Fruit fly (Drosophila melanogaster) whole organism, embryonic: ENCODE results near the gene CG6511.

ENCODE experiments used
- Atf-2 ChIP-seq: fragments of 200-800 bp; sonication (Bioruptor generic); optimal IDR thresholded peaks from 2 replicates; lab custom pipeline; 2016; ENCODE audit warnings: missing biosample characterization, missing genetic modification characterization
- Bgb ChIP-seq: fragments of 200-800 bp; sonication (Bioruptor generic); IDR thresholded peaks from 2 replicates; pipeline ENCODE4 v1.3.6; 2022; ENCODE audit warnings: missing biosample characterization, missing genetic modification characterization; ENCODE audit not compliant: partially characterized antibody
- CG11560 ChIP-seq: fragments of 200-800 bp; sonication (Bioruptor generic); IDR thresholded peaks from 3 replicates; pipeline ENCODE4 v1.3.6; 2022; ENCODE audit warnings: missing biosample characterization, missing genetic modification characterization
- CG12155 ChIP-seq: fragments of 200-800 bp; sonication (Bioruptor generic); optimal IDR thresholded peaks from 3 replicates; lab custom pipeline; 2016; ENCODE audit warnings: missing biosample characterization, missing genetic modification characterization
- CG12299 ChIP-seq: fragments of 200-800 bp; sonication (Bioruptor generic); optimal IDR thresholded peaks from 2 replicates; lab custom pipeline; 2018; ENCODE audit warnings: missing biosample characterization, mild to moderate bottlenecking, missing genetic modification characterization
- CG1233 ChIP-seq: fragments of 200-800 bp; sonication (Bioruptor generic); optimal IDR thresholded peaks from 4 replicates; lab custom pipeline; 2018; ENCODE audit warnings: missing biosample characterization, mild to moderate bottlenecking, missing genetic modification characterization
- CG12391 ChIP-seq: fragments of 200-800 bp; sonication (Bioruptor generic); optimal IDR thresholded peaks from 3 replicates; lab custom pipeline; 2018; ENCODE audit warnings: missing biosample characterization, mild to moderate bottlenecking, missing genetic modification characterization, moderate library complexity
- CG13424 ChIP-seq: fragments of 200-800 bp; sonication (Bioruptor generic); optimal IDR thresholded peaks from 2 replicates; lab custom pipeline; 2019; ENCODE audit warnings: missing biosample characterization, mild to moderate bottlenecking, missing genetic modification characterization, moderate library complexity
- CG17361 ChIP-seq: fragments of 200-800 bp; sonication (Bioruptor generic); IDR thresholded peaks from 3 replicates; pipeline ENCODE4 v1.3.6; 2022; ENCODE audit warnings: missing biosample characterization, missing genetic modification characterization
- CG18011 ChIP-seq: fragments of 200-800 bp; sonication (Bioruptor generic); optimal IDR thresholded peaks from 2 replicates; lab custom pipeline; 2017; ENCODE audit warnings: missing biosample characterization, missing genetic modification characterization, mild to moderate bottlenecking, moderate library complexity, missing genotype
- CG1832 ChIP-seq: fragments of 200-800 bp; sonication (Bioruptor generic); optimal IDR thresholded peaks from 2 replicates; lab custom pipeline; 2017; ENCODE audit warnings: missing biosample characterization, mild to moderate bottlenecking, missing genetic modification characterization, inconsistent platforms
- CG18476 ChIP-seq: fragments of 200-800 bp; sonication (Bioruptor generic); optimal IDR thresholded peaks from 2 replicates; lab custom pipeline; 2016; ENCODE audit warnings: missing biosample characterization, mild to moderate bottlenecking, missing genetic modification characterization
- CG18599 ChIP-seq: fragments of 200-800 bp; sonication (Bioruptor generic); optimal IDR thresholded peaks from 3 replicates; lab custom pipeline; 2017; ENCODE audit warnings: missing biosample characterization, missing genetic modification characterization, mild to moderate bottlenecking, moderate library complexity, missing genetic modification reagents
- CG2678 ChIP-seq: fragments of 200-800 bp; sonication (Bioruptor generic); optimal IDR thresholded peaks from 3 replicates; lab custom pipeline; 2019; ENCODE audit warnings: missing biosample characterization, mild to moderate bottlenecking, missing genetic modification characterization, moderate library complexity
- CG30431 ChIP-seq: fragments of 200-800 bp; sonication (Bioruptor generic); optimal IDR thresholded peaks from 2 replicates; lab custom pipeline; 2017; ENCODE audit warnings: missing biosample characterization, missing genetic modification characterization
- CG4424 ChIP-seq: fragments of 200-800 bp; sonication (Bioruptor generic); optimal IDR thresholded peaks from 3 replicates; lab custom pipeline; 2016; ENCODE audit warnings: missing biosample characterization, missing genetic modification characterization
- CG4820 ChIP-seq: fragments of 200-800 bp; sonication (Bioruptor generic); optimal IDR thresholded peaks from 3 replicates; lab custom pipeline; 2016; ENCODE audit warnings: missing biosample characterization, missing genetic modification characterization
- CG7357 ChIP-seq: fragments of 200-800 bp; sonication (Bioruptor generic); IDR thresholded peaks from 3 replicates; pipeline ENCODE4 v1.3.6; 2022; ENCODE audit warnings: missing biosample characterization, missing genetic modification characterization
- CG7372 ChIP-seq: fragments of 200-800 bp; sonication (Bioruptor generic); IDR thresholded peaks from 2 replicates; pipeline ENCODE4 v1.3.6; 2022; ENCODE audit warnings: missing biosample characterization, missing genetic modification characterization
- CG7786 ChIP-seq: fragments of 200-800 bp; sonication (Bioruptor generic); optimal IDR thresholded peaks from 2 replicates; lab custom pipeline; 2016; ENCODE audit warnings: missing biosample characterization, missing genetic modification characterization
- CG8388 ChIP-seq: fragments of 200-800 bp; sonication (Bioruptor generic); optimal IDR thresholded peaks from 2 replicates; lab custom pipeline; 2019; ENCODE audit warnings: missing biosample characterization, mild to moderate bottlenecking, missing genetic modification characterization, moderate library complexity
- CG8765 ChIP-seq: fragments of 200-800 bp; sonication (Bioruptor generic); IDR thresholded peaks from 2 replicates; pipeline ENCODE4 v1.3.6; 2022; ENCODE audit warnings: missing biosample characterization, missing genetic modification characterization
- CG9215 ChIP-seq: fragments of 200-800 bp; sonication (Bioruptor generic); IDR thresholded peaks from 2 replicates; pipeline ENCODE4 v1.3.6; 2022; ENCODE audit warnings: missing biosample characterization, missing genetic modification characterization
- CG9932 ChIP-seq: fragments of 200-800 bp; sonication (Bioruptor generic); IDR thresholded peaks from 2 replicates; pipeline ENCODE4 v1.3.6; 2022; ENCODE audit warnings: missing biosample characterization, missing genetic modification characterization
- CkIIα-i1 ChIP-seq: fragments of 200-800 bp; sonication (Bioruptor generic); IDR thresholded peaks from 2 replicates; pipeline ENCODE4 v1.3.6; 2022; ENCODE audit warnings: missing biosample characterization, missing genetic modification characterization
- D19B ChIP-seq: fragments of 200-800 bp; sonication (Bioruptor generic); optimal IDR thresholded peaks from 2 replicates; lab custom pipeline; 2017; ENCODE audit warnings: missing biosample characterization, mild to moderate bottlenecking, missing genetic modification characterization
- Dad ChIP-seq: fragments of 200-800 bp; sonication (Bioruptor generic); optimal IDR thresholded peaks from 3 replicates; lab custom pipeline; 2016; ENCODE audit warnings: missing biosample characterization, missing genetic modification characterization
- Doc2 ChIP-seq: fragments of 200-800 bp; sonication (Bioruptor generic); IDR thresholded peaks from 2 replicates; pipeline ENCODE4 v1.3.6; 2022; ENCODE audit warnings: missing biosample characterization, missing genetic modification characterization
- Gsc ChIP-seq: fragments of 200-800 bp; sonication (Bioruptor generic); IDR thresholded peaks from 2 replicates; pipeline ENCODE4 v1.3.6; 2022; ENCODE audit warnings: missing biosample characterization, missing genetic modification characterization
- HLH4C ChIP-seq: fragments of 200-800 bp; sonication (Bioruptor generic); IDR thresholded peaks from 3 replicates; pipeline ENCODE4 v1.3.6; 2022; ENCODE audit warnings: missing biosample characterization, missing genetic modification characterization; ENCODE audit not compliant: partially characterized antibody
- HmgD ChIP-seq: fragments of 200-800 bp; sonication (Bioruptor generic); optimal IDR thresholded peaks from 3 replicates; lab custom pipeline; 2016; ENCODE audit warnings: missing biosample characterization, missing genetic modification characterization
- HmgZ ChIP-seq: fragments of 200-800 bp; sonication (Bioruptor generic); optimal IDR thresholded peaks from 2 replicates; lab custom pipeline; 2018; ENCODE audit warnings: missing biosample characterization, mild to moderate bottlenecking, missing genetic modification characterization
- Hr51 ChIP-seq, 2 experiments: fragments of 200-800 bp; sonication (Bioruptor generic); optimal IDR thresholded peaks; 2 replicates in 1 of 2; 3 replicates in 1 of 2; lab custom pipeline; 2016 to 2018; ENCODE audit warnings: missing biosample characterization in 2 of 2, missing genetic modification characterization in 2 of 2, mild to moderate bottlenecking in 1 of 2, moderate library complexity in 1 of 2
- Lim3 ChIP-seq: fragments of 200-800 bp; sonication (Bioruptor generic); IDR thresholded peaks from 2 replicates; pipeline ENCODE4 v1.3.6; 2022; ENCODE audit warnings: missing biosample characterization, missing genetic modification characterization
- NfI ChIP-seq: fragments of 200-800 bp; sonication (Bioruptor generic); optimal IDR thresholded peaks from 3 replicates; lab custom pipeline; 2018; ENCODE audit warnings: missing biosample characterization, mild to moderate bottlenecking, missing genetic modification characterization, moderate library complexity
- Side ChIP-seq: fragments of 200-800 bp; sonication (Bioruptor generic); optimal IDR thresholded peaks from 2 replicates; lab custom pipeline; 2016; ENCODE audit warnings: missing biosample characterization, missing genetic modification characterization
- ase ChIP-seq: fragments of 200-800 bp; sonication (Bioruptor generic); IDR thresholded peaks from 3 replicates; pipeline ENCODE4 v1.3.6; 2022; ENCODE audit warnings: missing biosample characterization, missing genetic modification characterization
- corto ChIP-seq: fragments of 200-800 bp; sonication (Bioruptor generic); optimal IDR thresholded peaks from 2 replicates; lab custom pipeline; 2016; ENCODE audit warnings: missing biosample characterization, mild to moderate bottlenecking, missing genetic modification characterization, moderate library complexity
- eve ChIP-seq, 2 experiments: fragments of >200 bp; optimal IDR thresholded peaks; 2 replicates each; lab custom pipeline; 2017; ENCODE audit warnings: missing biosample characterization in 2 of 2, missing genetic modification characterization in 2 of 2
- fd3F ChIP-seq: fragments of 200-800 bp; sonication (Bioruptor generic); optimal IDR thresholded peaks from 2 replicates; lab custom pipeline; 2018; ENCODE audit warnings: missing biosample characterization, mild to moderate bottlenecking, missing genetic modification characterization, moderate library complexity
- hb ChIP-seq: fragments of 200-800 bp; sonication (Bioruptor generic); IDR thresholded peaks from 3 replicates; pipeline ENCODE4 v1.3.6; 2022; ENCODE audit warnings: missing biosample characterization, missing genetic modification characterization; ENCODE audit not compliant: partially characterized antibody
- ind ChIP-seq: fragments of 200-800 bp; sonication (Bioruptor generic); optimal IDR thresholded peaks from 3 replicates; lab custom pipeline; 2016; ENCODE audit warnings: missing biosample characterization, missing genetic modification characterization
- inv ChIP-seq: fragments of 200-800 bp; sonication (Bioruptor generic); IDR thresholded peaks from 2 replicates; pipeline ENCODE4 v1.3.6; 2022; ENCODE audit warnings: missing biosample characterization, missing genetic modification characterization; ENCODE audit not compliant: partially characterized antibody
- maf-S ChIP-seq: fragments of 200-800 bp; sonication (Bioruptor generic); optimal IDR thresholded peaks from 2 replicates; lab custom pipeline; 2016; ENCODE audit warnings: missing biosample characterization, missing genetic modification characterization
- pho ChIP-seq: fragments of 200-800 bp; sonication (Bioruptor generic); optimal IDR thresholded peaks from 2 replicates; lab custom pipeline; 2016; ENCODE audit warnings: missing biosample characterization, missing genetic modification characterization
- prd ChIP-seq, 3 experiments: fragments of >200 bp in 2 of 3; fragments of 200-800 bp in 1 of 3; sonication (Bioruptor generic) in 1 of 3; optimal IDR thresholded peaks in 2 of 3; IDR thresholded peaks in 1 of 3; 2 replicates in 2 of 3; 3 replicates in 1 of 3; pipeline versions ENCODE4 v1.3.6 to Lab custom; 2017 to 2022; ENCODE audit warnings: missing biosample characterization in 1 of 3, missing genetic modification characterization in 1 of 3
- ranshi ChIP-seq: fragments of 200-800 bp; sonication (Bioruptor generic); IDR thresholded peaks from 2 replicates; pipeline ENCODE4 v1.3.6; 2022; ENCODE audit warnings: missing biosample characterization, missing genetic modification characterization
- sna ChIP-seq: fragments of 200-800 bp; sonication (Bioruptor generic); IDR thresholded peaks from 2 replicates; pipeline ENCODE4 v1.3.6; 2022; ENCODE audit warnings: missing biosample characterization, missing genetic modification characterization; ENCODE audit not compliant: partially characterized antibody
- tgo ChIP-seq: fragments of 200-800 bp; sonication (Bioruptor generic); IDR thresholded peaks from 3 replicates; pipeline ENCODE4 v1.3.6; 2022; ENCODE audit warnings: missing biosample characterization, missing genetic modification characterization
- tio ChIP-seq: fragments of 200-800 bp; sonication (Bioruptor generic); optimal IDR thresholded peaks from 2 replicates; lab custom pipeline; 2017; ENCODE audit warnings: missing biosample characterization, missing genetic modification characterization, inconsistent platforms

The CG6511 gene

dm6 chr3L:8767876-8768275 is 46.8 kb downstream of the CG6511 start (continued):
- TF ChIP-seq CG13424 (tag; lab: Kevin White, UChicago) (peak; percentile 22), CG8388 (GFP tag; lab: Kevin White, UChicago) (peak; percentile 74), HmgZ (tag; lab: Kevin White, UChicago) (peak; percentile 56), D19B (GFP tag; lab: Kevin White, UChicago) (peak; percentile 11), Lim3 (no peak), CG7372 (GFP tag; lab: Robert Waterston, UW) (0 out of 2 replicates have a peak, but pooled peaks have one; percentile 10), CG1233 (peak; percentile 47), prd (optimal IDR thresholded peaks at IDR 0.05; lab: Kevin White, UChicago) (no peak), prd (GFP tag; IDR thresholded peaks at IDR 0.05; lab: Robert Waterston, UW) (peak; percentile 58; the same call in 2 of the 3 replicates), hb (GFP tag; lab: Robert Waterston, UW) (no peak), sna (GFP tag; lab: Robert Waterston, UW) (no peak), Gsc (GFP tag; lab: Robert Waterston, UW) (no peak), pho (GFP tag; lab: Kevin White, UChicago) (peak; percentile 42), CG9932 (GFP tag; lab: Robert Waterston, UW) (peak; percentile 66), CG30431 (GFP tag; lab: Kevin White, UChicago) (no peak), ind (peak; percentile 37), Side (GFP tag; lab: Kevin White, UChicago) (peak; percentile 32), CG4424 (GFP tag; lab: Kevin White, UChicago) (peak; percentile 5), CG18011 (GFP tag; lab: Kevin White, UChicago) (peak; percentile 12), ase (GFP tag; lab: Robert Waterston, UW) (no peak), CG7357 (GFP tag; lab: Robert Waterston, UW) (0 out of 3 replicates have a peak, but pooled peaks have one; percentile 15), Dad (GFP tag; lab: Kevin White, UChicago) (peak; percentile 11), HLH4C (GFP tag; lab: Robert Waterston, UW) (no peak), fd3F (GFP tag; lab: Kevin White, UChicago) (peak; percentile 29), CG17361 (GFP tag; lab: Robert Waterston, UW) (peak; percentile 45; the same call in 2 of the 3 replicates), inv (no peak), CG11560 (tag; lab: Robert Waterston, UW) (0 out of 3 replicates have a peak, but pooled peaks have one; percentile 30), CG12299 (peak; percentile 4), CG2678 (tag; lab: Kevin White, UChicago) (peak; percentile 76), CG12155 (GFP tag; lab: Kevin White, UChicago) (peak; percentile 23), Hr51 (GFP tag; optimal IDR thresholded peaks at IDR 0.05; lab: Kevin White, UChicago) (peak in 1 of 2 experiments; percentile 44), CG1832 (GFP tag; lab: Kevin White, UChicago) (no peak), CG7786 (GFP tag; lab: Kevin White, UChicago) (peak; percentile 57), CkIIα-i1 (GFP tag; lab: Robert Waterston, UW) (no peak), Doc2 (GFP tag; lab: Robert Waterston, UW) (no peak), corto (GFP tag; lab: Kevin White, UChicago) (no peak), CG9215 (peak; percentile 62), HmgD (GFP tag; lab: Kevin White, UChicago) (no peak), NfI (GFP tag; lab: Kevin White, UChicago) (peak; percentile 38), CG18476 (peak; percentile 24), ranshi (GFP tag; lab: Robert Waterston, UW) (peak; percentile 11; the same call in 1 of the 2 replicates), Bgb (GFP tag; lab: Robert Waterston, UW) (no peak), CG12391 (peak; percentile 25), tgo (GFP tag; lab: Robert Waterston, UW) (peak; percentile 24; the same call in 2 of the 3 replicates), Atf-2 (no peak), CG18599 (GFP tag; lab: Kevin White, UChicago) (peak; percentile 78), CG8765 (no peak), CG4820 (GFP tag; lab: Kevin White, UChicago) (peak; percentile 17), eve (GFP tag; optimal IDR thresholded peaks at IDR 0.05; lab: Kevin White, UChicago) (peak in 1 of 2 experiments; percentile 50), tio (GFP tag; lab: Kevin White, UChicago) (peak; percentile 37), maf-S (GFP tag; lab: Kevin White, UChicago) (peak; percentile 34)
